Fruit fly (Drosophila melanogaster) whole organism, embryonic: ENCODE results near the gene eEF1delta.

Experiments used
- Bgb ChIP-seq: fragments of 200-800 bp; sonication (Bioruptor generic); IDR thresholded peaks from 2 replicates; pipeline ENCODE4 v1.3.6; 2022; ENCODE audit warnings: missing biosample characterization, missing genetic modification characterization; ENCODE audit not compliant: partially characterized antibody
- CG1024 ChIP-seq: fragments of 200-800 bp; sonication (Bioruptor generic); IDR thresholded peaks from 2 replicates; pipeline ENCODE4 v1.3.6; 2022; ENCODE audit warnings: missing biosample characterization, missing genetic modification characterization
- CG12659 ChIP-seq: fragments of 200-800 bp; sonication (Bioruptor generic); optimal IDR thresholded peaks from 3 replicates; lab custom pipeline; 2017; ENCODE audit warnings: mild to moderate bottlenecking, missing biosample characterization, missing genetic modification reagents, missing genetic modification characterization
- CG14860 ChIP-seq: fragments of 200-800 bp; sonication (Bioruptor generic); IDR thresholded peaks from 3 replicates; pipeline ENCODE4 v1.3.6; 2022; ENCODE audit warnings: missing biosample characterization, missing genetic modification characterization; ENCODE audit not compliant: partially characterized antibody
- CG16813 ChIP-seq: fragments of 200-800 bp; sonication (Bioruptor generic); IDR thresholded peaks from 3 replicates; pipeline ENCODE4 v1.3.6; 2022; ENCODE audit warnings: missing biosample characterization, missing genetic modification characterization; ENCODE audit not compliant: partially characterized antibody
- CG17385 ChIP-seq: fragments of 200-800 bp; sonication (Bioruptor generic); optimal IDR thresholded peaks from 3 replicates; lab custom pipeline; 2018; ENCODE audit warnings: missing biosample characterization, mild to moderate bottlenecking, missing genetic modification characterization
- CG17802 ChIP-seq: fragments of 200-800 bp; sonication (Bioruptor generic); optimal IDR thresholded peaks from 2 replicates; lab custom pipeline; 2018; ENCODE audit warnings: missing biosample characterization, mild to moderate bottlenecking, missing genetic modification characterization, moderate library complexity
- CG30020 ChIP-seq: fragments of 200-800 bp; optimal IDR thresholded peaks from 2 replicates; lab custom pipeline; 2019; ENCODE audit warnings: missing biosample characterization, mild to moderate bottlenecking, missing genetic modification characterization, moderate library complexity
- CG32532 ChIP-seq: fragments of 200-800 bp; sonication (Bioruptor generic); IDR thresholded peaks from 2 replicates; pipeline ENCODE4 v1.3.6; 2022; ENCODE audit warnings: missing biosample characterization, missing genetic modification characterization
- CG34376 ChIP-seq: fragments of 200-800 bp; sonication (Bioruptor generic); optimal IDR thresholded peaks from 2 replicates; lab custom pipeline; 2018; ENCODE audit warnings: missing biosample characterization, mild to moderate bottlenecking, missing genetic modification characterization
- CG42726 ChIP-seq: fragments of 200-800 bp; sonication (Bioruptor generic); IDR thresholded peaks from 2 replicates; pipeline ENCODE4 v1.3.6; 2022; ENCODE audit warnings: missing biosample characterization, missing genetic modification characterization; ENCODE audit not compliant: partially characterized antibody
- CG4617 ChIP-seq: fragments of 200-800 bp; sonication (Bioruptor generic); optimal IDR thresholded peaks from 3 replicates; lab custom pipeline; 2016; ENCODE audit warnings: missing biosample characterization, missing genetic modification characterization, borderline replicate concordance
- CG7357 ChIP-seq: fragments of 200-800 bp; sonication (Bioruptor generic); IDR thresholded peaks from 3 replicates; pipeline ENCODE4 v1.3.6; 2022; ENCODE audit warnings: missing biosample characterization, missing genetic modification characterization
- CG7745 ChIP-seq: fragments of 200-800 bp; sonication (Bioruptor generic); optimal IDR thresholded peaks from 2 replicates; lab custom pipeline; 2018; ENCODE audit warnings: missing biosample characterization, mild to moderate bottlenecking, missing genetic modification characterization, moderate library complexity
- CG8290 ChIP-seq, 3 experiments: fragments of 200-800 bp; sonication (Bioruptor generic); optimal IDR thresholded peaks; 2 replicates each; lab custom pipeline; 2016 to 2019; ENCODE audit warnings: missing biosample characterization in 3 of 3, missing genetic modification characterization in 3 of 3, mild to moderate bottlenecking in 2 of 3, moderate library complexity in 1 of 3
- Dbx ChIP-seq: fragments of 200-800 bp; sonication (Bioruptor generic); IDR thresholded peaks from 3 replicates; pipeline ENCODE4 v1.3.6; 2022; ENCODE audit warnings: missing biosample characterization, missing genetic modification characterization
- E2f2 ChIP-seq: fragments of 200-800 bp; sonication (Bioruptor generic); IDR thresholded peaks from 2 replicates; pipeline ENCODE4 v1.3.6; 2022; ENCODE audit warnings: missing biosample characterization, missing genetic modification characterization
- Ets97D ChIP-seq: fragments of 200-800 bp; sonication (Bioruptor generic); optimal IDR thresholded peaks from 3 replicates; lab custom pipeline; 2016; ENCODE audit warnings: missing biosample characterization, missing genetic modification characterization
- HLH3B ChIP-seq: fragments of 200-800 bp; sonication (Bioruptor generic); IDR thresholded peaks from 2 replicates; pipeline ENCODE4 v1.3.6; 2022; ENCODE audit warnings: missing biosample characterization, missing genetic modification characterization
- HLH4C ChIP-seq: fragments of 200-800 bp; sonication (Bioruptor generic); IDR thresholded peaks from 3 replicates; pipeline ENCODE4 v1.3.6; 2022; ENCODE audit warnings: missing biosample characterization, missing genetic modification characterization; ENCODE audit not compliant: partially characterized antibody
- HmgZ ChIP-seq: fragments of 200-800 bp; sonication (Bioruptor generic); optimal IDR thresholded peaks from 2 replicates; lab custom pipeline; 2018; ENCODE audit warnings: missing biosample characterization, mild to moderate bottlenecking, missing genetic modification characterization
- Hsf ChIP-seq: fragments of 200-800 bp; sonication (Bioruptor generic); optimal IDR thresholded peaks from 3 replicates; lab custom pipeline; 2016; ENCODE audit warnings: missing biosample characterization, missing genetic modification characterization
- MBD-R2 ChIP-seq: fragments of 200-800 bp; sonication (Bioruptor generic); IDR thresholded peaks from 2 replicates; pipeline ENCODE4 v1.3.6; 2022; ENCODE audit warnings: missing biosample characterization, missing genetic modification characterization
- Myb ChIP-seq: fragments of 200-800 bp; sonication (Bioruptor generic); optimal IDR thresholded peaks from 2 replicates; lab custom pipeline; 2016; ENCODE audit warnings: missing biosample characterization, missing genetic modification characterization
- Rfx ChIP-seq: fragments of 200-800 bp; sonication (Bioruptor generic); IDR thresholded peaks from 2 replicates; pipeline ENCODE4 v1.3.6; 2022; ENCODE audit warnings: missing biosample characterization, missing genetic modification characterization
- Xbp1 ChIP-seq: fragments of 200-800 bp; sonication (Bioruptor generic); optimal IDR thresholded peaks from 3 replicates; lab custom pipeline; 2016; ENCODE audit warnings: missing biosample characterization, mild to moderate bottlenecking, missing genetic modification characterization
- amos ChIP-seq: fragments of 200-800 bp; sonication (Bioruptor generic); IDR thresholded peaks from 2 replicates; pipeline ENCODE4 v1.3.6; 2022; ENCODE audit warnings: missing biosample characterization, missing genetic modification characterization; ENCODE audit not compliant: partially characterized antibody
- ash1 ChIP-seq: fragments of 200-800 bp; sonication (Bioruptor generic); optimal IDR thresholded peaks from 2 replicates; lab custom pipeline; 2018; ENCODE audit warnings: missing biosample characterization, mild to moderate bottlenecking, missing genetic modification characterization
- chn ChIP-seq: fragments of 200-800 bp; sonication (Bioruptor generic); optimal IDR thresholded peaks from 2 replicates; lab custom pipeline; 2016; ENCODE audit warnings: missing biosample characterization, missing genetic modification characterization
- gcm ChIP-seq: fragments of 200-800 bp; sonication (Bioruptor generic); optimal IDR thresholded peaks from 2 replicates; lab custom pipeline; 2019; ENCODE audit warnings: missing biosample characterization, mild to moderate bottlenecking, missing genetic modification characterization, moderate library complexity
- gfzf ChIP-seq: fragments of 200-800 bp; sonication (Bioruptor generic); optimal IDR thresholded peaks from 2 replicates; lab custom pipeline; 2016; ENCODE audit warnings: missing biosample characterization, mild to moderate bottlenecking, missing genetic modification characterization, moderate library complexity
- gro ChIP-seq: fragments of 200-800 bp; sonication (Bioruptor generic); optimal IDR thresholded peaks from 2 replicates; lab custom pipeline; 2016; ENCODE audit warnings: missing biosample characterization, missing genetic modification characterization
- hkb ChIP-seq, 2 experiments: fragments of 200-800 bp in 1 of 2; fragments of >200 bp in 1 of 2; sonication (Bioruptor generic) in 1 of 2; IDR thresholded peaks in 1 of 2; optimal IDR thresholded peaks in 1 of 2; 2 replicates each; pipeline versions ENCODE4 v1.3.6 to Lab custom; 2017 to 2022; ENCODE audit warnings: missing biosample characterization in 1 of 2, missing genetic modification characterization in 1 of 2
- inv ChIP-seq: fragments of 200-800 bp; sonication (Bioruptor generic); IDR thresholded peaks from 2 replicates; pipeline ENCODE4 v1.3.6; 2022; ENCODE audit warnings: missing biosample characterization, missing genetic modification characterization; ENCODE audit not compliant: partially characterized antibody
- kni ChIP-seq: fragments of 200-800 bp; sonication (Bioruptor generic); optimal IDR thresholded peaks from 3 replicates; lab custom pipeline; 2017; ENCODE audit warnings: mild to moderate bottlenecking, missing biosample characterization, missing genetic modification reagents, missing genetic modification characterization
- lab ChIP-seq: fragments of 200-800 bp; sonication (Bioruptor generic); optimal IDR thresholded peaks from 3 replicates; lab custom pipeline; 2017; ENCODE audit warnings: missing biosample characterization, missing genetic modification characterization, mild to moderate bottlenecking, moderate library complexity, missing genetic modification reagents
- mam ChIP-seq: fragments of 200-800 bp; sonication (Bioruptor generic); optimal IDR thresholded peaks from 3 replicates; lab custom pipeline; 2016; ENCODE audit warnings: missing biosample characterization, missing genetic modification characterization
- mld ChIP-seq: fragments of 200-800 bp; sonication (Bioruptor generic); IDR thresholded peaks from 3 replicates; pipeline ENCODE4 v1.3.6; 2022; ENCODE audit warnings: missing biosample characterization, missing genetic modification characterization; ENCODE audit not compliant: partially characterized antibody
- nerfin-2 ChIP-seq: fragments of 200-800 bp; sonication (Bioruptor generic); IDR thresholded peaks from 2 replicates; pipeline ENCODE4 v1.3.6; 2022; ENCODE audit warnings: missing biosample characterization, missing genetic modification characterization; ENCODE audit not compliant: partially characterized antibody
- phol ChIP-seq: fragments of 200-800 bp; sonication (Bioruptor generic); optimal IDR thresholded peaks from 3 replicates; lab custom pipeline; 2018; ENCODE audit warnings: missing biosample characterization, mild to moderate bottlenecking, missing genetic modification characterization, moderate library complexity
- pzg ChIP-seq: fragments of 200-800 bp; sonication (Bioruptor generic); optimal IDR thresholded peaks from 3 replicates; lab custom pipeline; 2018; ENCODE audit warnings: missing biosample characterization, mild to moderate bottlenecking, missing genetic modification characterization, moderate library complexity
- row ChIP-seq: fragments of 200-800 bp; sonication (Bioruptor generic); IDR thresholded peaks from 3 replicates; pipeline ENCODE4 v1.3.6; 2022; ENCODE audit warnings: missing biosample characterization, missing genetic modification characterization
- slbo ChIP-seq: fragments of 200-800 bp; sonication (Bioruptor generic); IDR thresholded peaks from 2 replicates; pipeline ENCODE4 v1.3.6; 2022; ENCODE audit warnings: missing biosample characterization, missing genetic modification characterization
- sna ChIP-seq: fragments of 200-800 bp; sonication (Bioruptor generic); IDR thresholded peaks from 2 replicates; pipeline ENCODE4 v1.3.6; 2022; ENCODE audit warnings: missing biosample characterization, missing genetic modification characterization; ENCODE audit not compliant: partially characterized antibody
- ssp ChIP-seq: fragments of 200-800 bp; sonication (Bioruptor generic); IDR thresholded peaks from 2 replicates; pipeline ENCODE4 v1.3.6; 2022; ENCODE audit warnings: missing biosample characterization, missing genetic modification characterization
- trem ChIP-seq: fragments of 200-800 bp; optimal IDR thresholded peaks from 3 replicates; lab custom pipeline; 2019; ENCODE audit warnings: missing biosample characterization, mild to moderate bottlenecking, missing genetic modification characterization, moderate library complexity
- vnd ChIP-seq: fragments of 200-800 bp; sonication (Bioruptor generic); IDR thresholded peaks from 3 replicates; pipeline ENCODE4 v1.3.6; 2022; ENCODE audit warnings: missing biosample characterization, missing genetic modification characterization; ENCODE audit not compliant: partially characterized antibody
- vvl ChIP-seq: fragments of 200-800 bp; sonication (Bioruptor generic); IDR thresholded peaks from 2 replicates; pipeline ENCODE4 v1.3.6; 2022; ENCODE audit warnings: missing biosample characterization, missing genetic modification characterization

eEF1delta gene

dm6 chr2L:10278658-10279057 lies 46.4 kb downstream of the eEF1delta start, which contains the start of gene Utx (continued):
- TF ChIP-seq E2f2 (peak; percentile 79), slbo (GFP tag; lab: Robert Waterston, UW) (peak; percentile 57; the same call in 1 of the 2 replicates), nerfin-2 (GFP tag; lab: Robert Waterston, UW) (peak; percentile 48; the same call in 1 of the 2 replicates), inv (GFP tag; lab: Robert Waterston, UW) (peak; percentile 88), gro (GFP tag; lab: Kevin White, UChicago) (peak; percentile 61), Dbx (GFP tag; lab: Robert Waterston, UW) (peak; percentile 23; the same call in 1 of the 3 replicates), Myb (GFP tag; lab: Kevin White, UChicago) (peak; percentile 71), MBD-R2 (GFP tag; lab: Robert Waterston, UW) (peak; percentile 33; the same call in 1 of the 2 replicates), row (GFP tag; lab: Robert Waterston, UW) (peak; percentile 87), Rfx (peak; percentile 39; the same call in 1 of the 2 replicates), Hsf (no peak), ssp (GFP tag; lab: Robert Waterston, UW) (peak; percentile 94), gcm (GFP tag; lab: Kevin White, UChicago) (no peak), CG34376 (GFP tag; lab: Kevin White, UChicago) (no peak), chn (GFP tag; lab: Kevin White, UChicago) (no peak), HLH3B (GFP tag; lab: Robert Waterston, UW) (no peak), gfzf (GFP tag; lab: Kevin White, UChicago) (peak; percentile 25), hkb (optimal IDR thresholded peaks at IDR 0.05; lab: Kevin White, UChicago) (no peak), hkb (GFP tag; IDR thresholded peaks at IDR 0.05; lab: Robert Waterston, UW) (0 out of 2 replicates have a peak, but pooled peaks have one; percentile 18), HLH4C (GFP tag; lab: Robert Waterston, UW) (peak; percentile 78), CG30020 (tag; lab: Kevin White, UChicago) (peak; percentile 96), kni (GFP tag; lab: Kevin White, UChicago) (no peak), CG42726 (GFP tag; lab: Robert Waterston, UW) (peak; percentile 91), lab (GFP tag; lab: Kevin White, UChicago) (no peak), CG32532 (GFP tag; lab: Robert Waterston, UW) (no peak), phol (tag; lab: Kevin White, UChicago) (peak; percentile 29), ash1 (GFP tag; lab: Kevin White, UChicago) (no peak), CG12659 (GFP tag; lab: Kevin White, UChicago) (peak; percentile 45), CG4617 (GFP tag; lab: Kevin White, UChicago) (peak; percentile 55), CG7357 (GFP tag; lab: Robert Waterston, UW) (peak; percentile 89), CG17385 (GFP tag; lab: Kevin White, UChicago) (no peak), Ets97D (GFP tag; lab: Kevin White, UChicago) (peak; percentile 50), vnd (GFP tag; lab: Robert Waterston, UW) (peak; percentile 76), CG1024 (peak; percentile 81), pzg (GFP tag; lab: Kevin White, UChicago) (peak; percentile 77), mam (GFP tag; lab: Kevin White, UChicago) (peak; percentile 4), CG16813 (GFP tag; lab: Robert Waterston, UW) (peak; percentile 89), mld (GFP tag; lab: Robert Waterston, UW) (peak; percentile 66; the same call in 1 of the 3 replicates), CG7745 (tag; lab: Kevin White, UChicago) (no peak), amos (GFP tag; lab: Robert Waterston, UW) (peak; percentile 91), sna (GFP tag; lab: Robert Waterston, UW) (peak; percentile 61; the same call in 1 of the 2 replicates), Bgb (peak; percentile 88), CG14860 (peak; percentile 75), Xbp1 (peak; percentile 41), trem (tag; lab: Kevin White, UChicago) (peak; percentile 49), CG17802 (tag; lab: Kevin White, UChicago) (peak; percentile 80), vvl (no peak), CG8290 (GFP tag; optimal IDR thresholded peaks at IDR 0.05; lab: Kevin White, UChicago) (peak; percentile 5), CG8290 (tag; optimal IDR thresholded peaks at IDR 0.05; lab: Kevin White, UChicago) (no peak), HmgZ (tag; lab: Kevin White, UChicago) (peak; percentile 3)
